Fruit fly (Drosophila melanogaster) whole organism, embryonic: ENCODE data around the gene Cypl.

ENCODE experiments used
- Aef1 ChIP-seq: fragments of 200-800 bp; sonication (Bioruptor generic); IDR thresholded peaks from 3 replicates; pipeline ENCODE4 v1.3.6; 2022; ENCODE audit warnings: missing biosample characterization, missing genetic modification characterization
- B-H2 ChIP-seq: fragments of 200-800 bp; sonication (Bioruptor generic); optimal IDR thresholded peaks from 2 replicates; lab custom pipeline; 2018; ENCODE audit warnings: missing biosample characterization, mild to moderate bottlenecking, missing genetic modification characterization
- CG10979 ChIP-seq: fragments of 200-800 bp; sonication (Bioruptor generic); optimal IDR thresholded peaks from 2 replicates; lab custom pipeline; 2018; ENCODE audit warnings: missing biosample characterization, mild to moderate bottlenecking, missing genetic modification characterization, moderate library complexity
- CG11456 ChIP-seq: fragments of 200-800 bp; sonication (Bioruptor generic); IDR thresholded peaks from 3 replicates; pipeline ENCODE4 v1.3.6; 2022; ENCODE audit warnings: missing biosample characterization, missing genetic modification characterization
- CG11560 ChIP-seq: fragments of 200-800 bp; sonication (Bioruptor generic); IDR thresholded peaks from 3 replicates; pipeline ENCODE4 v1.3.6; 2022; ENCODE audit warnings: missing biosample characterization, missing genetic modification characterization
- CG11696 ChIP-seq: fragments of 200-800 bp; sonication (Bioruptor generic); IDR thresholded peaks from 2 replicates; pipeline ENCODE4 v1.3.6; 2022; ENCODE audit warnings: missing biosample characterization, missing genetic modification characterization
- CG12299 ChIP-seq: fragments of 200-800 bp; sonication (Bioruptor generic); optimal IDR thresholded peaks from 2 replicates; lab custom pipeline; 2018; ENCODE audit warnings: missing biosample characterization, mild to moderate bottlenecking, missing genetic modification characterization
- CG13894 ChIP-seq: fragments of 200-800 bp; sonication (Bioruptor generic); optimal IDR thresholded peaks from 3 replicates; lab custom pipeline; 2018; ENCODE audit warnings: missing biosample characterization, mild to moderate bottlenecking, missing genetic modification characterization, moderate library complexity
- CG1647 ChIP-seq: fragments of 200-800 bp; sonication (Bioruptor generic); optimal IDR thresholded peaks from 3 replicates; lab custom pipeline; 2016; ENCODE audit warnings: missing biosample characterization, missing genetic modification characterization
- CG18476 ChIP-seq: fragments of 200-800 bp; sonication (Bioruptor generic); optimal IDR thresholded peaks from 2 replicates; lab custom pipeline; 2016; ENCODE audit warnings: missing biosample characterization, mild to moderate bottlenecking, missing genetic modification characterization
- CG2116 ChIP-seq: fragments of 200-800 bp; sonication (Bioruptor generic); optimal IDR thresholded peaks from 3 replicates; lab custom pipeline; 2018; ENCODE audit warnings: missing biosample characterization, mild to moderate bottlenecking, missing genetic modification characterization
- CG2712 ChIP-seq: fragments of 200-800 bp; optimal IDR thresholded peaks from 3 replicates; lab custom pipeline; 2019; ENCODE audit warnings: missing biosample characterization, mild to moderate bottlenecking, missing genetic modification characterization, moderate library complexity
- CG2889 ChIP-seq: fragments of 200-800 bp; sonication (Bioruptor generic); IDR thresholded peaks from 3 replicates; pipeline ENCODE4 v1.3.6; 2022; ENCODE audit warnings: missing biosample characterization, missing genetic modification characterization
- CG4282 ChIP-seq: fragments of 200-800 bp; sonication (Bioruptor generic); optimal IDR thresholded peaks from 2 replicates; lab custom pipeline; 2016; ENCODE audit warnings: missing biosample characterization, missing genetic modification characterization
- CG6683 ChIP-seq: fragments of 200-800 bp; sonication (Bioruptor generic); optimal IDR thresholded peaks from 2 replicates; lab custom pipeline; 2017; ENCODE audit warnings: missing biosample characterization, mild to moderate bottlenecking, missing genetic modification characterization, missing genetic modification reagents
- CG6854 ChIP-seq: fragments of 200-800 bp; sonication (Bioruptor generic); optimal IDR thresholded peaks from 3 replicates; lab custom pipeline; 2017; ENCODE audit warnings: missing biosample characterization, mild to moderate bottlenecking, missing genetic modification characterization
- CG9797 ChIP-seq: fragments of 200-800 bp; sonication (Bioruptor generic); optimal IDR thresholded peaks from 3 replicates; lab custom pipeline; 2018; ENCODE audit warnings: missing biosample characterization, mild to moderate bottlenecking, missing genetic modification characterization
- CTCF ChIP-seq: fragments of 200-800 bp; sonication (Bioruptor generic); optimal IDR thresholded peaks from 2 replicates; lab custom pipeline; 2017; ENCODE audit warnings: missing biosample characterization, mild to moderate bottlenecking, missing genetic modification characterization, moderate library complexity
- CoRest ChIP-seq: fragments of 200-800 bp; sonication (Bioruptor generic); optimal IDR thresholded peaks from 3 replicates; lab custom pipeline; 2018; ENCODE audit warnings: missing biosample characterization, mild to moderate bottlenecking, missing genetic modification characterization, moderate library complexity
- D19B ChIP-seq: fragments of 200-800 bp; sonication (Bioruptor generic); optimal IDR thresholded peaks from 2 replicates; lab custom pipeline; 2017; ENCODE audit warnings: missing biosample characterization, mild to moderate bottlenecking, missing genetic modification characterization
- Doc2 ChIP-seq: fragments of 200-800 bp; sonication (Bioruptor generic); IDR thresholded peaks from 2 replicates; pipeline ENCODE4 v1.3.6; 2022; ENCODE audit warnings: missing biosample characterization, missing genetic modification characterization
- Drgx ChIP-seq: fragments of 200-800 bp; sonication (Bioruptor generic); IDR thresholded peaks from 2 replicates; pipeline ENCODE4 v1.3.6; 2022; ENCODE audit warnings: missing biosample characterization, missing genetic modification characterization
- Elba2 ChIP-seq: fragments of 200-800 bp; sonication (Bioruptor generic); optimal IDR thresholded peaks from 3 replicates; lab custom pipeline; 2016; ENCODE audit warnings: missing biosample characterization, missing genetic modification characterization
- Hsf ChIP-seq: fragments of 200-800 bp; sonication (Bioruptor generic); optimal IDR thresholded peaks from 3 replicates; lab custom pipeline; 2016; ENCODE audit warnings: missing biosample characterization, missing genetic modification characterization
- MTF-1 ChIP-seq: fragments of 200-800 bp; sonication (Bioruptor generic); optimal IDR thresholded peaks from 2 replicates; lab custom pipeline; 2018; ENCODE audit warnings: missing biosample characterization, mild to moderate bottlenecking, missing genetic modification characterization, borderline replicate concordance
- NK7.1 ChIP-seq: fragments of 200-800 bp; sonication (Bioruptor generic); optimal IDR thresholded peaks from 3 replicates; lab custom pipeline; 2016; ENCODE audit warnings: missing biosample characterization, missing genetic modification characterization
- Pdp1 ChIP-seq, 2 experiments: fragments of 200-800 bp; sonication (Bioruptor generic); optimal IDR thresholded peaks; 3 replicates each; lab custom pipeline; 2016; ENCODE audit warnings: missing biosample characterization in 2 of 2, missing genetic modification characterization in 2 of 2, mild to moderate bottlenecking in 1 of 2, moderate library complexity in 1 of 2
- Poxn ChIP-seq: fragments of 200-800 bp; sonication (Bioruptor generic); IDR thresholded peaks from 2 replicates; pipeline ENCODE4 v1.3.6; 2022; ENCODE audit warnings: missing biosample characterization, missing genetic modification characterization
- Xrp1 ChIP-seq: fragments of 200-800 bp; sonication (Bioruptor generic); IDR thresholded peaks from 2 replicates; pipeline ENCODE4 v1.3.6; 2022; ENCODE audit warnings: missing biosample characterization, missing genetic modification characterization
- bab2 ChIP-seq: fragments of 200-800 bp; sonication (Bioruptor generic); optimal IDR thresholded peaks from 2 replicates; lab custom pipeline; 2016; ENCODE audit warnings: missing biosample characterization, missing genetic modification characterization
- bowl ChIP-seq: fragments of 200-800 bp; sonication (Bioruptor generic); IDR thresholded peaks from 2 replicates; pipeline ENCODE4 v1.3.6; 2022; ENCODE audit warnings: missing biosample characterization, missing genetic modification characterization
- cato ChIP-seq: fragments of 200-800 bp; sonication (Bioruptor generic); optimal IDR thresholded peaks from 2 replicates; lab custom pipeline; 2016; ENCODE audit warnings: missing biosample characterization, missing genetic modification characterization, borderline replicate concordance
- chif ChIP-seq, 2 experiments: fragments of 200-800 bp; sonication (Bioruptor generic); optimal IDR thresholded peaks; 3 replicates each; lab custom pipeline; 2016; ENCODE audit warnings: missing biosample characterization in 2 of 2, missing genetic modification characterization in 2 of 2
- crol ChIP-seq: fragments of 200-800 bp; sonication (Bioruptor generic); IDR thresholded peaks from 2 replicates; pipeline ENCODE4 v1.3.6; 2022; ENCODE audit warnings: missing biosample characterization, missing genetic modification characterization
- dmrt11E ChIP-seq: fragments of 200-800 bp; sonication (Bioruptor generic); optimal IDR thresholded peaks from 3 replicates; lab custom pipeline; 2018; ENCODE audit warnings: missing biosample characterization, mild to moderate bottlenecking, missing genetic modification characterization, moderate library complexity
- fd64A ChIP-seq: fragments of 200-800 bp; sonication (Bioruptor generic); optimal IDR thresholded peaks from 3 replicates; lab custom pipeline; 2018; ENCODE audit warnings: missing biosample characterization, mild to moderate bottlenecking, missing genetic modification characterization
- gfzf ChIP-seq: fragments of 200-800 bp; sonication (Bioruptor generic); optimal IDR thresholded peaks from 2 replicates; lab custom pipeline; 2016; ENCODE audit warnings: missing biosample characterization, mild to moderate bottlenecking, missing genetic modification characterization, moderate library complexity
- ham ChIP-seq: fragments of 200-800 bp; sonication (Bioruptor generic); IDR thresholded peaks from 2 replicates; pipeline ENCODE4 v1.3.6; 2022; ENCODE audit warnings: missing biosample characterization, missing genetic modification characterization
- hth ChIP-seq: fragments of >200 bp; optimal IDR thresholded peaks from 2 replicates; lab custom pipeline; 2017; ENCODE audit warnings: inconsistent platforms
- jigr1 ChIP-seq: fragments of 200-800 bp; sonication (Bioruptor generic); IDR thresholded peaks from 3 replicates; pipeline ENCODE4 v1.3.6; 2022; ENCODE audit warnings: missing biosample characterization, missing genetic modification characterization
- mam ChIP-seq: fragments of 200-800 bp; sonication (Bioruptor generic); optimal IDR thresholded peaks from 3 replicates; lab custom pipeline; 2016; ENCODE audit warnings: missing biosample characterization, missing genetic modification characterization
- mirr ChIP-seq: fragments of 200-800 bp; sonication (Bioruptor generic); optimal IDR thresholded peaks from 3 replicates; lab custom pipeline; 2018; ENCODE audit warnings: missing biosample characterization, mild to moderate bottlenecking, missing genetic modification characterization
- org-1 ChIP-seq: fragments of 200-800 bp; sonication (Bioruptor generic); optimal IDR thresholded peaks from 2 replicates; lab custom pipeline; 2017; ENCODE audit warnings: missing biosample characterization, missing genetic modification characterization
- pan ChIP-seq, 4 experiments: fragments of >200 bp in 3 of 4; fragments of 200-800 bp in 1 of 4; sonication (Bioruptor generic) in 1 of 4; optimal IDR thresholded peaks in 3 of 4; IDR thresholded peaks in 1 of 4; 2 replicates each; pipeline versions ENCODE4 v1.3.6 to Lab custom; 2017 to 2022; ENCODE audit warnings: missing biosample characterization in 2 of 4, missing genetic modification characterization in 2 of 4, mixed read lengths in 1 of 4
- pho ChIP-seq: fragments of 200-800 bp; sonication (Bioruptor generic); optimal IDR thresholded peaks from 2 replicates; lab custom pipeline; 2016; ENCODE audit warnings: missing biosample characterization, missing genetic modification characterization
- slou ChIP-seq: fragments of 200-800 bp; sonication (Bioruptor generic); optimal IDR thresholded peaks from 3 replicates; lab custom pipeline; 2016; ENCODE audit warnings: missing biosample characterization, missing genetic modification characterization
- stwl ChIP-seq: fragments of 200-800 bp; sonication (Bioruptor generic); optimal IDR thresholded peaks from 3 replicates; lab custom pipeline; 2018; ENCODE audit warnings: missing biosample characterization, mild to moderate bottlenecking, missing genetic modification characterization, moderate library complexity
- trh ChIP-seq: fragments of 200-800 bp; sonication (Bioruptor generic); optimal IDR thresholded peaks from 2 replicates; lab custom pipeline; 2016; ENCODE audit warnings: missing biosample characterization, missing genetic modification characterization
- vnd ChIP-seq: fragments of 200-800 bp; sonication (Bioruptor generic); IDR thresholded peaks from 3 replicates; pipeline ENCODE4 v1.3.6; 2022; ENCODE audit warnings: missing biosample characterization, missing genetic modification characterization; ENCODE audit not compliant: partially characterized antibody
- zfh1 ChIP-seq: fragments of 200-800 bp; sonication (Bioruptor generic); IDR thresholded peaks from 3 replicates; pipeline ENCODE4 v1.3.6; 2022; ENCODE audit warnings: missing biosample characterization, missing genetic modification characterization

Gene Cypl

dm6 chr3L:505782-506408 is 36.8 kb downstream of the Cypl start (continued):
- TF ChIP-seq chif (GFP tag; optimal IDR thresholded peaks at IDR 0.05; lab: Kevin White, UChicago): peak; percentile 62 to 90
- TF ChIP-seq mam (GFP tag; lab: Kevin White, UChicago): peak; percentile 66
- no peak for TF ChIP-seq crol (GFP tag; lab: Robert Waterston, UW)
- no peak for TF ChIP-seq CG6683 (GFP tag; lab: Kevin White, UChicago)
- peak; percentile 31 for TF ChIP-seq trh (GFP tag; lab: Kevin White, UChicago)
- no peak for TF ChIP-seq hth (lab: Kevin White, UChicago)
- no peak for TF ChIP-seq CG9797 (GFP tag; lab: Kevin White, UChicago)
- peak; percentile 86 for TF ChIP-seq Hsf
- peak; percentile 69 for TF ChIP-seq Aef1 (GFP tag; lab: Robert Waterston, UW)
- TF ChIP-seq CG11696: peak; percentile 49; the same call in 1 of the 2 replicates
- TF ChIP-seq Poxn: no peak
- peak; percentile 86 for TF ChIP-seq bab2
- peak; percentile 10 for TF ChIP-seq D19B (GFP tag; lab: Kevin White, UChicago)
- no peak for TF ChIP-seq Xrp1 (GFP tag; lab: Robert Waterston, UW)
- TF ChIP-seq CG10979 (tag; lab: Kevin White, UChicago): peak; percentile 35
- peak; percentile 24 for TF ChIP-seq B-H2 (GFP tag; lab: Kevin White, UChicago)
- no peak for TF ChIP-seq ham (GFP tag; lab: Robert Waterston, UW)
- TF ChIP-seq CG18476 (GFP tag; lab: Kevin White, UChicago): peak; percentile 10
- peak; percentile 63 for TF ChIP-seq dmrt11E
- TF ChIP-seq stwl (tag; lab: Kevin White, UChicago): peak; percentile 60
- TF ChIP-seq CG2712 (tag; lab: Kevin White, UChicago): peak; percentile 49
- TF ChIP-seq CG6854 (GFP tag; lab: Kevin White, UChicago): no peak
- TF ChIP-seq Doc2 (GFP tag; lab: Robert Waterston, UW): no peak
- peak; percentile 35 for TF ChIP-seq NK7.1 (GFP tag; lab: Kevin White, UChicago)
- TF ChIP-seq slou (GFP tag; lab: Kevin White, UChicago): peak; percentile 66
- TF ChIP-seq CG2889: no peak
- peak; percentile 18 for TF ChIP-seq gfzf
- TF ChIP-seq org-1 (GFP tag; lab: Kevin White, UChicago): no peak
- TF ChIP-seq Pdp1 (GFP tag; optimal IDR thresholded peaks at IDR 0.05; lab: Kevin White, UChicago): peak; percentile 61 to 86
- peak; percentile 50 for TF ChIP-seq CG2116
- no peak for TF ChIP-seq CG13894 (tag; lab: Kevin White, UChicago)
- peak; percentile 65 for TF ChIP-seq CoRest
- peak; percentile 88 for TF ChIP-seq MTF-1 (GFP tag; lab: Kevin White, UChicago)
- TF ChIP-seq CG1647 (GFP tag; lab: Kevin White, UChicago): peak; percentile 68
- TF ChIP-seq vnd (GFP tag; lab: Robert Waterston, UW): no peak
- TF ChIP-seq CG4282: peak; percentile 29
- TF ChIP-seq fd64A (GFP tag; lab: Kevin White, UChicago): no peak
- no peak for TF ChIP-seq jigr1 (GFP tag; lab: Robert Waterston, UW)
- TF ChIP-seq CG11560 (tag; lab: Robert Waterston, UW): peak; percentile 72; the same call in 2 of the 3 replicates
- TF ChIP-seq CG12299 (tag; lab: Kevin White, UChicago): no peak
- peak; percentile 12 for TF ChIP-seq cato (GFP tag; lab: Kevin White, UChicago)
- peak; percentile 97 for TF ChIP-seq CG11456 (GFP tag; lab: Robert Waterston, UW)
- peak; percentile 46 for TF ChIP-seq Elba2
- no peak for TF ChIP-seq pan (optimal IDR thresholded peaks at IDR 0.05; lab: Kevin White, UChicago)
- peak in 1 of 2 experiments; percentile 76 for TF ChIP-seq pan (GFP tag; optimal IDR thresholded peaks at IDR 0.05 in 1 of 2, IDR thresholded peaks at IDR 0.05 in 1 of 2)
- TF ChIP-seq CTCF (GFP tag; lab: Kevin White, UChicago): peak; percentile 99
- 0 out of 2 replicates have a peak, but pooled peaks have one; percentile 42 for TF ChIP-seq bowl (GFP tag; lab: Robert Waterston, UW)
- peak; percentile 44 for TF ChIP-seq mirr (GFP tag; lab: Kevin White, UChicago)
- TF ChIP-seq pho (GFP tag; lab: Kevin White, UChicago): peak; percentile 58
- TF ChIP-seq zfh1: peak; percentile 80
- TF ChIP-seq Drgx: peak; percentile 7; the same call in 1 of the 2 replicates
